Worm (Caenorhabditis elegans) whole organism, L3 larva: Measurements from ENCODE around the gene srx-12.

Experiments used
- R02D3.7 ChIP-seq: fragments of 150-350 bp; optimal IDR thresholded peaks from 2 replicates; lab custom pipeline; 2014; ENCODE audit warnings: missing biosample characterization, missing genetic modification characterization
- ZK546.5 ChIP-seq: sonication (generic microtip); optimal IDR thresholded peaks from 2 replicates; lab custom pipeline; 2017; ENCODE audit warnings: missing biosample characterization, missing genetic modification characterization
- aly-2 ChIP-seq: fragments of 150-350 bp; optimal IDR thresholded peaks from 2 replicates; lab custom pipeline; 2014; ENCODE audit warnings: missing biosample characterization, missing genetic modification characterization
- ama-1 ChIP-seq: fragments of 150-350 bp; optimal IDR thresholded peaks from 2 replicates; lab custom pipeline; 2018
- ceh-16 ChIP-seq: sonication (generic microtip); optimal IDR thresholded peaks from 2 replicates; lab custom pipeline; 2017; ENCODE audit warnings: missing biosample characterization, missing genetic modification characterization
- ceh-82 ChIP-seq: fragments of 150-350 bp; optimal IDR thresholded peaks from 2 replicates; lab custom pipeline; 2014; ENCODE audit warnings: missing biosample characterization, missing genetic modification characterization
- ceh-9 ChIP-seq: sonication (generic microtip); optimal IDR thresholded peaks from 2 replicates; lab custom pipeline; 2018; ENCODE audit warnings: missing biosample characterization, missing genetic modification characterization
- daf-12 ChIP-seq: fragments of 150-350 bp; optimal IDR thresholded peaks from 2 replicates; lab custom pipeline; 2014; ENCODE audit warnings: missing biosample characterization, missing genetic modification reagents, missing genetic modification characterization
- egl-27 ChIP-seq: sonication (generic microtip); optimal IDR thresholded peaks from 4 replicates; lab custom pipeline; 2017; ENCODE audit warnings: missing biosample characterization, missing genetic modification reagents, missing genetic modification characterization
- egl-5 ChIP-seq: fragments of 150-350 bp; optimal IDR thresholded peaks from 2 replicates; lab custom pipeline; 2017; ENCODE audit warnings: missing biosample characterization, missing genetic modification reagents, missing genetic modification characterization, inconsistent platforms
- elt-1 ChIP-seq: fragments of 150-350 bp; optimal IDR thresholded peaks from 2 replicates; lab custom pipeline; 2014; ENCODE audit warnings: missing biosample characterization, missing genetic modification characterization
- elt-2 ChIP-seq: sonication (generic microtip); optimal IDR thresholded peaks from 2 replicates; lab custom pipeline; 2016; ENCODE audit warnings: missing genetic modification reagents, mild to moderate bottlenecking, missing genetic modification characterization, missing compliant biosample characterization
- eor-1 ChIP-seq, 2 experiments: fragments of 150-350 bp; optimal IDR thresholded peaks; 2 replicates each; lab custom pipeline; 2014 to 2018; ENCODE audit warnings: missing biosample characterization in 2 of 2, missing genetic modification characterization in 2 of 2
- fkh-10 ChIP-seq: sonication (generic microtip); optimal IDR thresholded peaks from 2 replicates; lab custom pipeline; 2017; ENCODE audit warnings: missing biosample characterization, missing genetic modification reagents, missing genetic modification characterization
- fkh-2 ChIP-seq: fragments of 150-350 bp; optimal IDR thresholded peaks from 2 replicates; lab custom pipeline; 2014; ENCODE audit warnings: missing biosample characterization, missing genetic modification reagents, missing genetic modification characterization
- fos-1 ChIP-seq: fragments of 150-350 bp; optimal IDR thresholded peaks from 2 replicates; lab custom pipeline; 2014; ENCODE audit warnings: missing biosample characterization, missing genetic modification characterization
- hmg-11 ChIP-seq: sonication (generic microtip); optimal IDR thresholded peaks from 2 replicates; lab custom pipeline; 2016; ENCODE audit warnings: missing genetic modification characterization, missing compliant biosample characterization
- jun-1 ChIP-seq: fragments of 150-350 bp; optimal IDR thresholded peaks from 2 replicates; lab custom pipeline; 2014; ENCODE audit warnings: missing biosample characterization, missing genetic modification reagents, missing genetic modification characterization
- lin-15B ChIP-seq: fragments of 150-350 bp; optimal IDR thresholded peaks from 2 replicates; lab custom pipeline; 2014; ENCODE audit warnings: missing biosample characterization, missing genetic modification characterization
- lin-39 ChIP-seq: fragments of 150-350 bp; optimal IDR thresholded peaks from 2 replicates; lab custom pipeline; 2018; ENCODE audit warnings: missing biosample characterization, missing genetic modification reagents, missing genetic modification characterization
- lsy-12 ChIP-seq: sonication (generic microtip); optimal IDR thresholded peaks from 2 replicates; lab custom pipeline; 2016; ENCODE audit warnings: mild to moderate bottlenecking, missing genetic modification characterization, missing compliant biosample characterization
- mdl-1 ChIP-seq: fragments of 150-350 bp; optimal IDR thresholded peaks from 2 replicates; lab custom pipeline; 2014; ENCODE audit warnings: missing biosample characterization, missing genetic modification characterization
- mml-1 ChIP-seq: fragments of 150-350 bp; sonication (generic microtip); optimal IDR thresholded peaks from 3 replicates; lab custom pipeline; 2014; ENCODE audit warnings: missing biosample characterization, missing genetic modification characterization
- nfya-1 ChIP-seq: sonication (generic microtip); optimal IDR thresholded peaks from 2 replicates; lab custom pipeline; 2017; ENCODE audit warnings: missing genetic modification characterization, mild to moderate bottlenecking, missing compliant biosample characterization, antibody characterized with exemption, moderate library complexity; ENCODE audit not compliant: insufficient read depth
- nhr-11 ChIP-seq: fragments of 150-350 bp; optimal IDR thresholded peaks from 2 replicates; lab custom pipeline; 2014; ENCODE audit warnings: missing biosample characterization, missing genetic modification characterization
- nhr-12 ChIP-seq: fragments of 150-350 bp; optimal IDR thresholded peaks from 2 replicates; lab custom pipeline; 2014; ENCODE audit warnings: missing biosample characterization, missing genetic modification characterization
- nhr-23 ChIP-seq: fragments of 150-350 bp; optimal IDR thresholded peaks from 2 replicates; lab custom pipeline; 2014; ENCODE audit warnings: missing biosample characterization, missing genetic modification reagents, missing genetic modification characterization
- nhr-237 ChIP-seq: fragments of 150-350 bp; optimal IDR thresholded peaks from 2 replicates; lab custom pipeline; 2014; ENCODE audit warnings: missing biosample characterization, missing genetic modification characterization
- nhr-25 ChIP-seq: sonication (generic microtip); optimal IDR thresholded peaks from 2 replicates; lab custom pipeline; 2017; ENCODE audit warnings: missing biosample characterization, missing genetic modification characterization
- nhr-43 ChIP-seq: sonication (generic microtip); optimal IDR thresholded peaks from 2 replicates; lab custom pipeline; 2016; ENCODE audit warnings: mild to moderate bottlenecking, missing genetic modification characterization, missing compliant biosample characterization; ENCODE audit not compliant: poor library complexity, severe bottlenecking
- nhr-67 ChIP-seq: fragments of 150-350 bp; optimal IDR thresholded peaks from 2 replicates; lab custom pipeline; 2014; ENCODE audit warnings: missing biosample characterization, missing genetic modification characterization
- nhr-76 ChIP-seq: fragments of 150-350 bp; sonication (generic microtip); optimal IDR thresholded peaks from 5 replicates; lab custom pipeline; 2014; ENCODE audit warnings: missing biosample characterization, missing genetic modification characterization
- nhr-77 ChIP-seq: fragments of 150-350 bp; optimal IDR thresholded peaks from 2 replicates; lab custom pipeline; 2014; ENCODE audit warnings: missing biosample characterization, missing genetic modification characterization
- pha-4 ChIP-seq: fragments of 150-350 bp; optimal IDR thresholded peaks from 2 replicates; lab custom pipeline; 2014; ENCODE audit warnings: missing biosample characterization, missing genetic modification reagents, missing genetic modification characterization
- pqm-1 ChIP-seq: fragments of 150-350 bp; optimal IDR thresholded peaks from 2 replicates; lab custom pipeline; 2017; ENCODE audit warnings: missing biosample characterization, missing genetic modification characterization, inconsistent platforms
- sea-2 ChIP-seq: fragments of 150-350 bp; sonication (generic microtip); optimal IDR thresholded peaks from 4 replicates; lab custom pipeline; 2014; ENCODE audit warnings: missing biosample characterization, missing genetic modification reagents, missing genetic modification characterization
- skn-1 ChIP-seq: fragments of 150-350 bp; optimal IDR thresholded peaks from 2 replicates; lab custom pipeline; 2014; ENCODE audit warnings: missing biosample characterization, missing genetic modification characterization
- snpc-4 ChIP-seq: fragments of 150-350 bp; optimal IDR thresholded peaks from 2 replicates; lab custom pipeline; 2014; ENCODE audit warnings: missing biosample characterization, missing genetic modification characterization
- tbx-2 ChIP-seq: sonication (generic microtip); optimal IDR thresholded peaks from 2 replicates; lab custom pipeline; 2016; ENCODE audit warnings: mild to moderate bottlenecking, missing genetic modification characterization, missing compliant biosample characterization
- unc-39 ChIP-seq: sonication (generic microtip); optimal IDR thresholded peaks from 4 replicates; lab custom pipeline; 2017; ENCODE audit warnings: missing biosample characterization, missing genetic modification characterization
- unc-62 ChIP-seq: fragments of 150-350 bp; sonication (generic microtip); optimal IDR thresholded peaks from 4 replicates; lab custom pipeline; 2014; ENCODE audit warnings: missing biosample characterization, missing genetic modification reagents, missing genetic modification characterization
- zag-1 ChIP-seq: fragments of 150-350 bp; optimal IDR thresholded peaks from 2 replicates; lab custom pipeline; 2014; ENCODE audit warnings: missing biosample characterization, missing genetic modification characterization
- ztf-4 ChIP-seq: fragments of 150-350 bp; optimal IDR thresholded peaks from 2 replicates; lab custom pipeline; 2014; ENCODE audit warnings: missing biosample characterization, missing genetic modification characterization

srx-12 gene

ce11 chrIV:1074069-1074468, 28.3 kb downstream of the srx-12 start:
- TF ChIP-seq nhr-23 (tag; lab: Kevin White, UChicago), result peak; percentile 13
- TF ChIP-seq nhr-77 (tag; lab: Kevin White, UChicago), result no peak

ce11 chrIV:1075484-1075883, 29.7 kb downstream of the srx-12 start:
- TF ChIP-seq pha-4 (tag; lab: Kevin White, UChicago), result peak; percentile 71
- TF ChIP-seq nhr-43 (tag; lab: Kevin White, UChicago), result no peak
- peak; percentile 22 for TF ChIP-seq fos-1 (tag; lab: Kevin White, UChicago)
- TF ChIP-seq ztf-4 (tag; lab: Kevin White, UChicago), result no peak
- peak; percentile 85 for TF ChIP-seq elt-2 (tag; lab: Kevin White, UChicago)
- TF ChIP-seq pqm-1 (tag; lab: Kevin White, UChicago), result peak; percentile 73

DNA sequence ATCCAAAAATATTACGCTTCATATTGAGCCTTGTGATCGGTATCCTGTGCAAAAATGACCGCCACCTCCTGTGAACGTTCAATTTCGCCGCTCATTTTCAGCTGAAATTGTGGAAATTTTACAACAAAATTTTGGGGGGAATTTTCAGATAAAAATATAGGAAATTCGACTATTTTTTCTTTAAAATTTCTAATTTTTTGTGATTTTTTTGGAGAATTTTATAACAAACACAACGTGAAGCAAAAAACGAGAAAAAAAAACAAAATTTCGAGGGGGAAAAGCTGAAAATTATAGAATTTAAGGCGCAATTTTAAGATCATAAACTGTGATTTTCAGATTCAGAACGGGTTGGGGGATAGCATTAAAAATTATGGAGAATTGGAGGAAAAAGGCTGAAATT, 41.1 kb downstream of the srx-12 start, which contains the start of gene csn-4:
TSS of gene csn-4 (minus strand) at position 101 of the 400 bp plus-strand sequence.
- TF ChIP-seq nhr-12 (no peak), pqm-1 (tag; lab: Kevin White, UChicago) (no peak), aly-2 (tag; lab: Kevin White, UChicago) (no peak), nhr-43 (tag; lab: Kevin White, UChicago) (no peak), lin-15B (no peak), nfya-1 (tag; lab: Kevin White, UChicago) (no peak), unc-62 (GFP tag; lab: Kevin White, UChicago) (no peak), elt-1 (tag; lab: Kevin White, UChicago) (no peak), lsy-12 (tag; lab: Kevin White, UChicago) (no peak), daf-12 (no peak), ceh-16 (tag; lab: Kevin White, UChicago) (no peak), nhr-67 (tag; lab: Kevin White, UChicago) (no peak), hmg-11 (tag; lab: Kevin White, UChicago) (no peak), sea-2 (GFP tag; lab: Kevin White, UChicago) (no peak), egl-27 (tag; lab: Kevin White, UChicago) (no peak), mdl-1 (tag; lab: Kevin White, UChicago) (no peak), zag-1 (tag; lab: Kevin White, UChicago) (no peak), elt-2 (tag; lab: Kevin White, UChicago) (no peak)

ce11 chrIV:1093870-1094564, 48.2 kb downstream of the srx-12 start, which contains the start of the genes cct-8 and Y55F3AR.2:
Gene cct-8 (minus strand): TSS chrIV:1093920.
Gene Y55F3AR.2 (plus strand): TSS chrIV:1094541.
- TF ChIP-seq nhr-77 (tag; lab: Kevin White, UChicago) (peak; percentile 91), tbx-2 (tag; lab: Kevin White, UChicago) (peak; percentile 94), ceh-16 (tag; lab: Kevin White, UChicago) (peak; percentile 40), ceh-9 (tag; lab: Kevin White, UChicago) (no peak), jun-1 (tag; lab: Kevin White, UChicago) (peak; percentile 95), hmg-11 (tag; lab: Kevin White, UChicago) (peak; percentile 91), nhr-23 (tag; lab: Kevin White, UChicago) (peak; percentile 98), fkh-2 (tag; lab: Kevin White, UChicago) (no peak), unc-39 (tag; lab: Kevin White, UChicago) (no peak), pha-4 (tag; lab: Kevin White, UChicago) (peak; percentile 97), daf-12 (no peak), aly-2 (tag; lab: Kevin White, UChicago) (peak; percentile 78), eor-1 (tag; optimal IDR thresholded peaks at IDR 0.05; lab: Kevin White, UChicago) (peak in 1 of 2 experiments; percentile 64), zag-1 (tag; lab: Kevin White, UChicago) (peak; percentile 38), skn-1 (tag; lab: Kevin White, UChicago) (peak; percentile 92), mdl-1 (tag; lab: Kevin White, UChicago) (no peak), ama-1 (lab: Kevin White, UChicago) (peak; percentile 78), nhr-25 (tag; lab: Kevin White, UChicago) (peak; percentile 91), pqm-1 (tag; lab: Kevin White, UChicago) (peak; percentile 83), ZK546.5 (tag; lab: Kevin White, UChicago) (peak; percentile 51), egl-27 (tag; lab: Kevin White, UChicago) (peak; percentile 83), fkh-10 (GFP tag; lab: Kevin White, UChicago) (peak; percentile 98), unc-62 (GFP tag; lab: Kevin White, UChicago) (peak; percentile 29), mml-1 (tag; lab: Kevin White, UChicago) (no peak), egl-5 (tag; lab: Kevin White, UChicago) (peak; percentile 92), nhr-237 (tag; lab: Kevin White, UChicago) (no peak), lin-39 (tag; lab: Kevin White, UChicago) (peak; percentile 97), sea-2 (GFP tag; lab: Kevin White, UChicago) (no peak), ceh-82 (peak; percentile 89), R02D3.7 (tag; lab: Kevin White, UChicago) (peak; percentile 94), nhr-76 (tag; lab: Kevin White, UChicago) (peak; percentile 49), nhr-12 (no peak), snpc-4 (tag; lab: Kevin White, UChicago) (peak; percentile 84), lsy-12 (tag; lab: Kevin White, UChicago) (peak; percentile 99), nhr-43 (tag; lab: Kevin White, UChicago) (peak; percentile 97), nhr-11 (tag; lab: Kevin White, UChicago) (no peak)
